Worm (Caenorhabditis elegans) whole organism, young adult: ENCODE results near the gene F13D2.1.

ENCODE experiments used
- F22D6.2 ChIP-seq: sonication (generic microtip); optimal IDR thresholded peaks from 2 replicates; lab custom pipeline; 2016; ENCODE audit warnings: mild to moderate bottlenecking, missing genetic modification characterization, missing compliant biosample characterization
- Y95B8A.8 ChIP-seq: fragments of 200-800 bp; sonication (Bioruptor generic); IDR thresholded peaks from 2 replicates; pipeline ENCODE4 v1.3.6; 2022; ENCODE audit warnings: missing genetic modification reagents, missing genetic modification characterization, missing compliant biosample characterization
- ama-1 ChIP-seq, 3 experiments: fragments of 150-350 bp in 1 of 3; sonication (generic microtip) in 2 of 3; optimal IDR thresholded peaks; 2 replicates each; lab custom pipeline; 2014 to 2018; ENCODE audit warnings: missing biosample characterization in 2 of 3, missing genetic modification characterization in 2 of 3, missing genetic modification reagents in 2 of 3
- aptf-2 ChIP-seq: fragments of 200-800 bp; sonication (Bioruptor generic); conservative IDR thresholded peaks from 2 replicates; pipeline ENCODE4 v1.3.6; 2022; ENCODE audit warnings: missing genetic modification reagents, missing genetic modification characterization, missing compliant biosample characterization
- cebp-1 ChIP-seq, 2 experiments: fragments of 200-800 bp in 1 of 2; sonication (Bioruptor generic) in 1 of 2; sonication (generic microtip) in 1 of 2; IDR thresholded peaks in 1 of 2; optimal IDR thresholded peaks in 1 of 2; 2 replicates each; pipeline versions ENCODE4 v1.3.6 to Lab custom; 2017 to 2022; ENCODE audit warnings: missing compliant biosample characterization in 2 of 2, missing genetic modification characterization in 2 of 2, mild to moderate bottlenecking in 1 of 2, missing genetic modification reagents in 1 of 2, moderate library complexity in 1 of 2
- ceh-27 ChIP-seq: fragments of 200-800 bp; sonication (Bioruptor generic); optimal IDR thresholded peaks from 2 replicates; lab custom pipeline; 2018; ENCODE audit warnings: mild to moderate bottlenecking, missing genetic modification characterization, moderate library complexity, missing compliant biosample characterization
- efl-1 ChIP-seq: fragments of 150-350 bp; optimal IDR thresholded peaks from 2 replicates; lab custom pipeline; 2014; ENCODE audit warnings: missing biosample characterization, missing genetic modification reagents, missing genetic modification characterization
- lin-26 ChIP-seq: fragments of 200-800 bp; sonication (Bioruptor generic); IDR thresholded peaks from 2 replicates; pipeline ENCODE4 v1.3.6; 2022; ENCODE audit warnings: missing genetic modification reagents, missing genetic modification characterization, missing compliant biosample characterization
- madf-3 ChIP-seq: fragments of 200-800 bp; sonication (Bioruptor generic); IDR thresholded peaks from 2 replicates; pipeline ENCODE4 v1.3.6; 2022; ENCODE audit warnings: missing genetic modification reagents, missing genetic modification characterization, missing compliant biosample characterization
- unc-130 ChIP-seq: sonication (generic microtip); optimal IDR thresholded peaks from 2 replicates; lab custom pipeline; 2016; ENCODE audit warnings: missing genetic modification reagents, missing genetic modification characterization, missing compliant biosample characterization

- no peak for TF ChIP-seq ama-1 (optimal IDR thresholded peaks at IDR 0.05; lab: Kevin White, UChicago)
- TF ChIP-seq ama-1 (GFP tag; optimal IDR thresholded peaks at IDR 0.05; lab: Kevin White, UChicago): no peak
- no peak for TF ChIP-seq aptf-2 (GFP tag; lab: Robert Waterston, UW)
- no peak for TF ChIP-seq lin-26 (GFP tag; lab: Robert Waterston, UW)
- TF ChIP-seq unc-130 (GFP tag; lab: Kevin White, UChicago): no peak
- no peak for TF ChIP-seq ceh-27 (GFP tag; lab: Kevin White, UChicago)
- TF ChIP-seq Y95B8A.8 (GFP tag; lab: Robert Waterston, UW): no peak
- no peak for TF ChIP-seq F22D6.2 (tag; lab: Kevin White, UChicago)
- no peak for TF ChIP-seq efl-1 (GFP tag; lab: Kevin White, UChicago)
- no peak for TF ChIP-seq cebp-1 (GFP tag; IDR thresholded peaks at IDR 0.05; lab: Robert Waterston, UW)
- no peak for TF ChIP-seq cebp-1 (tag; optimal IDR thresholded peaks at IDR 0.05; lab: Kevin White, UChicago)
- TF ChIP-seq madf-3 (GFP tag; lab: Robert Waterston, UW): no peak
Observed at ce11 chrX:11151494-11151893, 37.9 kb downstream of the F13D2.1 start.
